Fruit fly (Drosophila melanogaster) whole organism, prepupa: ENCODE results near the gene SLIRP1.

Source experiments
- Blimp-1 ChIP-seq: fragments of 200-800 bp; sonication (Bioruptor generic); optimal IDR thresholded peaks from 3 replicates; lab custom pipeline; 2017; ENCODE audit warnings: missing biosample characterization, missing genetic modification characterization, mild to moderate bottlenecking, moderate library complexity, missing genetic modification reagents
- CG10631 ChIP-seq: fragments of 200-800 bp; sonication (Bioruptor generic); optimal IDR thresholded peaks from 2 replicates; lab custom pipeline; 2016; ENCODE audit warnings: missing biosample characterization, missing genetic modification characterization
- CG10669 ChIP-seq: fragments of 200-800 bp; sonication (Bioruptor generic); optimal IDR thresholded peaks from 3 replicates; lab custom pipeline; 2018; ENCODE audit warnings: missing biosample characterization, mild to moderate bottlenecking, missing genetic modification characterization, moderate library complexity
- CG11294 ChIP-seq: fragments of 200-800 bp; sonication (Bioruptor generic); IDR thresholded peaks from 2 replicates; pipeline ENCODE4 v1.3.6; 2022; ENCODE audit warnings: missing biosample characterization, missing genetic modification characterization
- CG11762 ChIP-seq: fragments of 200-800 bp; sonication (Bioruptor generic); optimal IDR thresholded peaks from 3 replicates; lab custom pipeline; 2016; ENCODE audit warnings: missing biosample characterization, missing genetic modification characterization; ENCODE audit not compliant: insufficient read depth
- CG11902 ChIP-seq: fragments of 200-800 bp; sonication (Bioruptor generic); optimal IDR thresholded peaks from 3 replicates; lab custom pipeline; 2016; ENCODE audit warnings: missing biosample characterization, missing genetic modification characterization
- CG15336 ChIP-seq: fragments of 200-800 bp; sonication (Bioruptor generic); IDR thresholded peaks from 2 replicates; pipeline ENCODE4 v1.3.6; 2022; ENCODE audit warnings: missing biosample characterization, missing genetic modification characterization
- CG16779 ChIP-seq: fragments of 200-800 bp; sonication (Bioruptor generic); optimal IDR thresholded peaks from 3 replicates; lab custom pipeline; 2017; ENCODE audit warnings: missing biosample characterization, mild to moderate bottlenecking, missing genetic modification characterization
- CG3032 ChIP-seq: fragments of 200-800 bp; optimal IDR thresholded peaks from 2 replicates; lab custom pipeline; 2019; ENCODE audit warnings: missing biosample characterization, mild to moderate bottlenecking, missing genetic modification characterization, moderate library complexity
- CG31627 ChIP-seq: fragments of 200-800 bp; sonication (Bioruptor generic); optimal IDR thresholded peaks from 3 replicates; lab custom pipeline; 2016; ENCODE audit warnings: missing biosample characterization, missing genetic modification characterization
- CG32006 ChIP-seq: fragments of 200-800 bp; sonication (Bioruptor generic); optimal IDR thresholded peaks from 3 replicates; lab custom pipeline; 2017; ENCODE audit warnings: missing biosample characterization, mild to moderate bottlenecking, missing genetic modification characterization
- CG34406 ChIP-seq: fragments of 200-800 bp; sonication (Bioruptor generic); optimal IDR thresholded peaks from 3 replicates; lab custom pipeline; 2016; ENCODE audit warnings: missing biosample characterization, missing genetic modification characterization
- CG3919 ChIP-seq: fragments of 200-800 bp; sonication (Bioruptor generic); optimal IDR thresholded peaks from 3 replicates; lab custom pipeline; 2016; ENCODE audit warnings: missing biosample characterization, missing genetic modification characterization
- CG4318 ChIP-seq: fragments of 200-800 bp; sonication (Bioruptor generic); optimal IDR thresholded peaks from 3 replicates; lab custom pipeline; 2017; ENCODE audit warnings: missing biosample characterization, mild to moderate bottlenecking, missing genetic modification characterization
- CG6808 ChIP-seq: fragments of 200-800 bp; sonication (Bioruptor generic); optimal IDR thresholded peaks from 3 replicates; lab custom pipeline; 2017; ENCODE audit warnings: missing biosample characterization, missing genetic modification characterization, mild to moderate bottlenecking, moderate library complexity, missing genetic modification reagents
- CG6854 ChIP-seq: fragments of 200-800 bp; sonication (Bioruptor generic); optimal IDR thresholded peaks from 2 replicates; lab custom pipeline; 2017; ENCODE audit warnings: missing biosample characterization, mild to moderate bottlenecking, missing genetic modification characterization
- CG7368 ChIP-seq: fragments of 200-800 bp; sonication (Bioruptor generic); optimal IDR thresholded peaks from 3 replicates; lab custom pipeline; 2016; ENCODE audit warnings: missing biosample characterization, missing genetic modification characterization
- CG8119 ChIP-seq: fragments of 200-800 bp; sonication (Bioruptor generic); IDR thresholded peaks from 3 replicates; pipeline ENCODE4 v1.3.6; 2022; ENCODE audit warnings: missing biosample characterization, missing genetic modification characterization
- CG8319 ChIP-seq: fragments of 200-800 bp; sonication (Bioruptor generic); optimal IDR thresholded peaks from 3 replicates; lab custom pipeline; 2016; ENCODE audit warnings: missing biosample characterization, missing genetic modification characterization
- CG8632 ChIP-seq: fragments of 200-800 bp; sonication (Bioruptor generic); optimal IDR thresholded peaks from 3 replicates; lab custom pipeline; 2016; ENCODE audit warnings: missing biosample characterization, missing genetic modification characterization
- CG9139 ChIP-seq: fragments of 200-800 bp; sonication (Bioruptor generic); optimal IDR thresholded peaks from 3 replicates; lab custom pipeline; 2017; ENCODE audit warnings: missing biosample characterization, mild to moderate bottlenecking, missing genetic modification characterization
- Eip75B ChIP-seq: fragments of 200-800 bp; sonication (Bioruptor generic); optimal IDR thresholded peaks from 3 replicates; lab custom pipeline; 2016; ENCODE audit warnings: missing biosample characterization, missing genetic modification characterization
- Eip78C ChIP-seq: fragments of 200-800 bp; sonication (Bioruptor generic); peaks from one replicate; lab custom pipeline; 2016; ENCODE audit warnings: missing biosample characterization, missing genetic modification characterization
- Ets21C ChIP-seq: fragments of 200-800 bp; sonication (Bioruptor generic); optimal IDR thresholded peaks from 3 replicates; lab custom pipeline; 2016; ENCODE audit warnings: missing biosample characterization, missing genetic modification characterization
- Ets96B ChIP-seq: fragments of 200-800 bp; optimal IDR thresholded peaks from 2 replicates; lab custom pipeline; 2019; ENCODE audit warnings: missing biosample characterization, mild to moderate bottlenecking, missing genetic modification characterization, moderate library complexity
- Gug ChIP-seq: fragments of 200-800 bp; sonication (Bioruptor generic); IDR thresholded peaks from 2 replicates; pipeline ENCODE4 v1.3.6; 2022; ENCODE audit warnings: missing biosample characterization, missing genetic modification characterization
- Hr38 ChIP-seq: sonication (Bioruptor generic); optimal IDR thresholded peaks from 2 replicates; lab custom pipeline; 2016; ENCODE audit warnings: missing biosample characterization, missing genetic modification characterization
- Hr39 ChIP-seq: fragments of 200-800 bp; sonication (Bioruptor generic); optimal IDR thresholded peaks from 2 replicates; lab custom pipeline; 2016; ENCODE audit warnings: missing biosample characterization, missing genetic modification characterization
- Hr4 ChIP-seq: fragments of 200-800 bp; sonication (Bioruptor generic); optimal IDR thresholded peaks from 3 replicates; lab custom pipeline; 2016; ENCODE audit warnings: missing biosample characterization, missing genetic modification characterization
- Lpt ChIP-seq: fragments of 200-800 bp; sonication (Bioruptor generic); optimal IDR thresholded peaks from 3 replicates; lab custom pipeline; 2016; ENCODE audit warnings: missing biosample characterization, missing genetic modification characterization
- Met ChIP-seq: fragments of 200-800 bp; sonication (Bioruptor generic); optimal IDR thresholded peaks from 3 replicates; lab custom pipeline; 2016; ENCODE audit warnings: missing biosample characterization, missing genetic modification characterization
- OdsH ChIP-seq: fragments of 200-800 bp; sonication (Bioruptor generic); optimal IDR thresholded peaks from 3 replicates; lab custom pipeline; 2016; ENCODE audit warnings: missing biosample characterization, missing genetic modification characterization
- Smox ChIP-seq: fragments of 200-800 bp; sonication (Bioruptor generic); optimal IDR thresholded peaks from 3 replicates; lab custom pipeline; 2016; ENCODE audit warnings: missing biosample characterization, missing genetic modification characterization
- Sox102F ChIP-seq: fragments of 200-800 bp; sonication (Bioruptor generic); optimal IDR thresholded peaks from 2 replicates; lab custom pipeline; 2016; ENCODE audit warnings: missing biosample characterization, mild to moderate bottlenecking, missing genetic modification characterization
- Sox14 ChIP-seq: fragments of 200-800 bp; sonication (Bioruptor generic); optimal IDR thresholded peaks from 3 replicates; lab custom pipeline; 2016; ENCODE audit warnings: missing biosample characterization, missing genetic modification characterization
- Sox15 ChIP-seq: fragments of 200-800 bp; sonication (Bioruptor generic); optimal IDR thresholded peaks from 3 replicates; lab custom pipeline; 2016; ENCODE audit warnings: missing biosample characterization, missing genetic modification characterization
- achi ChIP-seq: fragments of 200-800 bp; sonication (Bioruptor generic); optimal IDR thresholded peaks from 3 replicates; lab custom pipeline; 2016; ENCODE audit warnings: missing biosample characterization, missing genetic modification characterization
- acj6 ChIP-seq: fragments of 200-800 bp; sonication (Bioruptor generic); optimal IDR thresholded peaks from 3 replicates; lab custom pipeline; 2016; ENCODE audit warnings: missing biosample characterization, missing genetic modification characterization
- cyc ChIP-seq: fragments of 200-800 bp; sonication (Bioruptor generic); optimal IDR thresholded peaks from 3 replicates; lab custom pipeline; 2016; ENCODE audit warnings: missing biosample characterization, missing genetic modification characterization
- dsx ChIP-seq: fragments of 200-800 bp; optimal IDR thresholded peaks from 3 replicates; lab custom pipeline; 2019; ENCODE audit warnings: missing biosample characterization, mild to moderate bottlenecking, missing genetic modification characterization, moderate library complexity; ENCODE audit not compliant: poor library complexity, severe bottlenecking
- eg ChIP-seq: fragments of 200-800 bp; sonication (Bioruptor generic); IDR thresholded peaks from 3 replicates; pipeline ENCODE4 v1.3.6; 2022; ENCODE audit warnings: missing biosample characterization, missing genetic modification characterization
- esn ChIP-seq: fragments of 200-800 bp; sonication (Bioruptor generic); optimal IDR thresholded peaks from 2 replicates; lab custom pipeline; 2016; ENCODE audit warnings: missing biosample characterization, mild to moderate bottlenecking, missing genetic modification characterization, moderate library complexity
- fd59A ChIP-seq: fragments of 200-800 bp; sonication (Bioruptor generic); optimal IDR thresholded peaks from 2 replicates; lab custom pipeline; 2017; ENCODE audit warnings: missing biosample characterization, mild to moderate bottlenecking, missing genetic modification characterization, missing genetic modification reagents
- fd85E ChIP-seq: fragments of 200-800 bp; sonication (Bioruptor generic); optimal IDR thresholded peaks from 3 replicates; lab custom pipeline; 2016; ENCODE audit warnings: missing biosample characterization, missing genetic modification characterization
- fkh ChIP-seq: fragments of 200-800 bp; sonication (Bioruptor generic); optimal IDR thresholded peaks from 3 replicates; lab custom pipeline; 2017; ENCODE audit warnings: missing biosample characterization, mild to moderate bottlenecking, missing genetic modification characterization, moderate library complexity
- net ChIP-seq: fragments of 200-800 bp; sonication (Bioruptor generic); optimal IDR thresholded peaks from 3 replicates; lab custom pipeline; 2016; ENCODE audit warnings: missing biosample characterization, missing genetic modification characterization
- salr ChIP-seq, 2 experiments: fragments of 200-800 bp; sonication (Bioruptor generic); optimal IDR thresholded peaks; 3 replicates each; lab custom pipeline; 2016 to 2018; ENCODE audit warnings: missing biosample characterization in 2 of 2, missing genetic modification characterization in 2 of 2, mild to moderate bottlenecking in 1 of 2
- spab ChIP-seq: fragments of 200-800 bp; sonication (Bioruptor generic); optimal IDR thresholded peaks from 2 replicates; lab custom pipeline; 2017; ENCODE audit warnings: missing biosample characterization, mild to moderate bottlenecking, missing genetic modification characterization, missing genetic modification reagents
- ss ChIP-seq, 2 experiments: fragments of 200-800 bp; sonication (Bioruptor generic); optimal IDR thresholded peaks; 2 replicates in 1 of 2; 3 replicates in 1 of 2; lab custom pipeline; 2017 to 2018; ENCODE audit warnings: mild to moderate bottlenecking in 2 of 2, missing biosample characterization in 2 of 2, missing genetic modification characterization in 2 of 2, moderate library complexity in 1 of 2
- svp ChIP-seq: fragments of 200-800 bp; sonication (Bioruptor generic); peaks from one replicate; lab custom pipeline; 2016; ENCODE audit warnings: missing biosample characterization, missing genetic modification characterization
- topi ChIP-seq: fragments of 200-800 bp; sonication (Bioruptor generic); optimal IDR thresholded peaks from 3 replicates; lab custom pipeline; 2016; ENCODE audit warnings: missing biosample characterization, missing genetic modification characterization
- vri ChIP-seq: fragments of 200-800 bp; sonication (Bioruptor generic); optimal IDR thresholded peaks from 3 replicates; lab custom pipeline; 2016; ENCODE audit warnings: missing biosample characterization, mild to moderate bottlenecking, missing genetic modification characterization

Gene SLIRP1

dm6 chrX:21349800-21350309 lies 30.8 kb upstream of the SLIRP1 start, which contains the start of the genes peng and sol:
Gene peng, minus strand, starts transcription at chrX:21349843.
Gene sol, plus strand, starts transcription at chrX:21350280.
- TF ChIP-seq achi (GFP tag; lab: Kevin White, UChicago) (peak; percentile 70), Eip78C (GFP tag; lab: Kevin White, UChicago) (peak; percentile 93), CG10631 (GFP tag; lab: Kevin White, UChicago) (peak; percentile 75), Blimp-1 (GFP tag; lab: Kevin White, UChicago) (no peak), CG6808 (GFP tag; lab: Kevin White, UChicago) (peak; percentile 53), dsx (GFP tag; lab: Kevin White, UChicago) (peak; percentile 67), eg (GFP tag; lab: Robert Waterston, UW) (peak; percentile 64), Hr39 (GFP tag; lab: Kevin White, UChicago) (peak; percentile 87), CG31627 (peak; percentile 83), Met (GFP tag; lab: Kevin White, UChicago) (peak; percentile 81), OdsH (GFP tag; lab: Kevin White, UChicago) (no peak), Sox15 (GFP tag; lab: Kevin White, UChicago) (peak; percentile 61), Eip75B (GFP tag; lab: Kevin White, UChicago) (peak; percentile 77), salr (GFP tag; optimal IDR thresholded peaks at IDR 0.05; lab: Kevin White, UChicago) (no peak), net (GFP tag; lab: Kevin White, UChicago) (peak; percentile 48), ss (GFP tag; optimal IDR thresholded peaks at IDR 0.05; lab: Kevin White, UChicago) (no peak), CG16779 (tag; lab: Kevin White, UChicago) (no peak), fd85E (no peak), Sox14 (GFP tag; lab: Kevin White, UChicago) (peak; percentile 75), Sox102F (GFP tag; lab: Kevin White, UChicago) (peak; percentile 72), Ets21C (peak; percentile 71), fd59A (GFP tag; lab: Kevin White, UChicago) (peak; percentile 52), CG15336 (GFP tag; lab: Robert Waterston, UW) (peak; percentile 74), topi (GFP tag; lab: Kevin White, UChicago) (peak; percentile 79), CG8319 (GFP tag; lab: Kevin White, UChicago) (peak; percentile 51), spab (no peak), CG7368 (GFP tag; lab: Kevin White, UChicago) (peak; percentile 19), vri (GFP tag; lab: Kevin White, UChicago) (no peak), CG8632 (peak; percentile 70), CG34406 (peak; percentile 63), Hr38 (GFP tag; lab: Kevin White, UChicago) (no peak), Gug (GFP tag; lab: Robert Waterston, UW) (peak; percentile 53; the same call in 1 of the 2 replicates), CG11902 (GFP tag; lab: Kevin White, UChicago) (peak; percentile 49), Ets96B (tag; lab: Kevin White, UChicago) (peak; percentile 60), fkh (no peak), CG9139 (GFP tag; lab: Kevin White, UChicago) (no peak), svp (GFP tag; lab: Kevin White, UChicago) (peak; percentile 91), CG32006 (GFP tag; lab: Kevin White, UChicago) (peak; percentile 78), CG3919 (GFP tag; lab: Kevin White, UChicago) (peak; percentile 72), Hr4 (no peak), CG10669 (GFP tag; lab: Kevin White, UChicago) (peak; percentile 65), CG6854 (GFP tag; lab: Kevin White, UChicago) (no peak), Smox (peak; percentile 78), CG3032 (peak; percentile 66), CG11294 (GFP tag; lab: Robert Waterston, UW) (peak; percentile 23; the same call in 1 of the 2 replicates), CG8119 (GFP tag; lab: Robert Waterston, UW) (peak; percentile 60; the same call in 2 of the 3 replicates), Lpt (GFP tag; lab: Kevin White, UChicago) (peak; percentile 51), acj6 (peak; percentile 71), cyc (GFP tag; lab: Kevin White, UChicago) (peak; percentile 75), CG4318 (GFP tag; lab: Kevin White, UChicago) (no peak), CG11762 (GFP tag; lab: Kevin White, UChicago) (peak; percentile 66), esn (GFP tag; lab: Kevin White, UChicago) (peak; percentile 82)
